Fruit fly (Drosophila melanogaster) S2 (cell line): ENCODE results near the gene CG9922.

ENCODE experiments used
- CG8478 ChIP-seq: fragments of >200 bp; optimal IDR thresholded peaks from 2 replicates; lab custom pipeline; 2018
- CTCF ChIP-seq, 2 experiments: fragments of >200 bp; optimal IDR thresholded peaks; 2 replicates each; lab custom pipeline; 2018

DNA sequence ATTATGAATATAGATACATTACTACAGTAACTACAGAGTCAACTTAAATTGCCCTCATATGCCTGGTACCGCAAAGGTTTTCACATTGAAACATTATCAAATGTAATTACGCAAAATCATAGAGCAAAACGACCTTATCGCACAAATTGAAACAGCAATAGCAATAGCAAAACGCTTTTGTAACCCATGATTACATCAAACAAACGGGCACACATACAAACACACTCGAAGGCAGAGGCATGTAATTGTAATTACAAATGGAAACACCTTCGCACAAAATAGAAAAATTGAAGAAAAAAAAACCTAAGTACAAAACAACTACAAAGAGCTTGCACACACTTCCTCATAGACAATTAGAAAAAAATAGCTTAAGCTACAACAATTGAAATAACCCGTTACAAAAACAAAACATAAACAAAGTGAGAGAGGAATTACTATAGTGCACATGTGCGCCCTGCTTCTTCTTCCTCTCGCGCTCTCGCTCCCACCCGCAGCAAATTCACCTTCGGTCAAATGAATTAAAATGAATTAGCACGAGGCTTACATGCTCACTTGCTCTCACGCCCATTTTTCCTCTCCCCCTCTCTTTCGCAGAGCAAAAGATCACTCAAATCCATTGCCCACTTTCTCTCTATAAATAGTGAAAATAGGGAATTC, 15.7 kb downstream of the CG9922 start:
- TF ChIP-seq CTCF (optimal IDR thresholded peaks at IDR 0.05; lab: Kevin White, UChicago) (no peak), CG8478 (no peak)
